Worm (Caenorhabditis elegans) whole organism, L3 larva: ENCODE data around the gene Y42A5A.1.
A peak's percentile ranks its signal among the peaks of the same experiment; 100 is the strongest.

Source experiments
- ama-1 ChIP-seq: fragments of 150-350 bp; optimal IDR thresholded peaks from 2 replicates; lab custom pipeline; 2018
- elt-2 ChIP-seq: sonication (generic microtip); optimal IDR thresholded peaks from 2 replicates; lab custom pipeline; 2016; ENCODE audit warnings: missing genetic modification reagents, mild to moderate bottlenecking, missing genetic modification characterization, missing compliant biosample characterization
- fos-1 ChIP-seq: fragments of 150-350 bp; optimal IDR thresholded peaks from 2 replicates; lab custom pipeline; 2014; ENCODE audit warnings: missing biosample characterization, missing genetic modification characterization
- lin-39 ChIP-seq: fragments of 150-350 bp; optimal IDR thresholded peaks from 2 replicates; lab custom pipeline; 2018; ENCODE audit warnings: missing biosample characterization, missing genetic modification reagents, missing genetic modification characterization
- nhr-23 ChIP-seq: fragments of 150-350 bp; optimal IDR thresholded peaks from 2 replicates; lab custom pipeline; 2014; ENCODE audit warnings: missing biosample characterization, missing genetic modification reagents, missing genetic modification characterization
- nhr-67 ChIP-seq: fragments of 150-350 bp; optimal IDR thresholded peaks from 2 replicates; lab custom pipeline; 2014; ENCODE audit warnings: missing biosample characterization, missing genetic modification characterization
- nhr-76 ChIP-seq: fragments of 150-350 bp; sonication (generic microtip); optimal IDR thresholded peaks from 5 replicates; lab custom pipeline; 2014; ENCODE audit warnings: missing biosample characterization, missing genetic modification characterization
- pha-4 ChIP-seq: fragments of 150-350 bp; optimal IDR thresholded peaks from 2 replicates; lab custom pipeline; 2014; ENCODE audit warnings: missing biosample characterization, missing genetic modification reagents, missing genetic modification characterization
- snpc-4 ChIP-seq: fragments of 150-350 bp; optimal IDR thresholded peaks from 2 replicates; lab custom pipeline; 2014; ENCODE audit warnings: missing biosample characterization, missing genetic modification characterization
- ztf-4 ChIP-seq: fragments of 150-350 bp; optimal IDR thresholded peaks from 2 replicates; lab custom pipeline; 2014; ENCODE audit warnings: missing biosample characterization, missing genetic modification characterization

- TF ChIP-seq elt-2 (tag; lab: Kevin White, UChicago) (no peak), nhr-76 (tag; lab: Kevin White, UChicago) (no peak), ztf-4 (tag; lab: Kevin White, UChicago) (no peak), nhr-67 (no peak), fos-1 (tag; lab: Kevin White, UChicago) (no peak), ama-1 (peak; percentile 17), pha-4 (tag; lab: Kevin White, UChicago) (no peak), lin-39 (tag; lab: Kevin White, UChicago) (no peak), snpc-4 (no peak), nhr-23 (tag; lab: Kevin White, UChicago) (no peak)
Observed at ce11 chrV:11118179-11118725, 30.5 kb downstream of the Y42A5A.1 start.
